Worm (Caenorhabditis elegans) whole organism, young adult: ENCODE data around the gene Y77E11A.8.

ENCODE experiments used
- B0035.1 ChIP-seq: sonication (generic microtip); optimal IDR thresholded peaks from 2 replicates; lab custom pipeline; 2016; ENCODE audit warnings: missing genetic modification characterization, mild to moderate bottlenecking, missing compliant biosample characterization, missing genotype, missing genetic modification reagents
- B0261.1 ChIP-seq: sonication (generic microtip); optimal IDR thresholded peaks from 2 replicates; lab custom pipeline; 2016; ENCODE audit warnings: mild to moderate bottlenecking, missing genetic modification characterization, moderate library complexity, missing compliant biosample characterization
- C06A6.2 ChIP-seq: fragments of 200-800 bp; sonication (Bioruptor generic); conservative IDR thresholded peaks from 2 replicates; pipeline ENCODE4 v1.3.6; 2022; ENCODE audit warnings: missing genetic modification characterization, missing compliant biosample characterization
- F10E7.11 ChIP-seq: sonication (generic microtip); optimal IDR thresholded peaks from 2 replicates; lab custom pipeline; 2017; ENCODE audit warnings: mild to moderate bottlenecking, missing genetic modification characterization, moderate library complexity, missing compliant biosample characterization
- F22D6.2 ChIP-seq: sonication (generic microtip); optimal IDR thresholded peaks from 2 replicates; lab custom pipeline; 2016; ENCODE audit warnings: mild to moderate bottlenecking, missing genetic modification characterization, missing compliant biosample characterization
- F55B11.4 ChIP-seq: sonication (generic microtip); optimal IDR thresholded peaks from 2 replicates; lab custom pipeline; 2016; ENCODE audit warnings: missing compliant biosample characterization, missing genetic modification characterization, borderline replicate concordance; ENCODE audit not compliant: insufficient read depth
- T07F8.4 ChIP-seq: sonication (generic microtip); optimal IDR thresholded peaks from 2 replicates; lab custom pipeline; 2016; ENCODE audit warnings: mild to moderate bottlenecking, missing genetic modification characterization, moderate library complexity, missing compliant biosample characterization
- Y53G8AR.9 ChIP-seq: fragments of 200-800 bp; sonication (Bioruptor generic); conservative IDR thresholded peaks from 2 replicates; pipeline ENCODE4 v1.3.6; 2022; ENCODE audit warnings: missing genetic modification reagents, missing genetic modification characterization, missing compliant biosample characterization
- Y56A3A.18 ChIP-seq: fragments of 200-800 bp; sonication (Bioruptor generic); IDR thresholded peaks from 2 replicates; pipeline ENCODE4 v1.3.6; 2022; ENCODE audit warnings: missing genetic modification reagents, missing genetic modification characterization, missing compliant biosample characterization
- aptf-2 ChIP-seq: fragments of 200-800 bp; sonication (Bioruptor generic); conservative IDR thresholded peaks from 2 replicates; pipeline ENCODE4 v1.3.6; 2022; ENCODE audit warnings: missing genetic modification reagents, missing genetic modification characterization, missing compliant biosample characterization
- atf-7 ChIP-seq: sonication (generic microtip); optimal IDR thresholded peaks from 2 replicates; lab custom pipeline; 2017; ENCODE audit warnings: mild to moderate bottlenecking, missing genetic modification characterization, missing compliant biosample characterization
- athp-1 ChIP-seq: sonication (generic microtip); optimal IDR thresholded peaks from 2 replicates; lab custom pipeline; 2017; ENCODE audit warnings: mild to moderate bottlenecking, missing genetic modification characterization, missing compliant biosample characterization
- attf-5 ChIP-seq: fragments of 200-800 bp; sonication (Bioruptor generic); optimal IDR thresholded peaks from 2 replicates; lab custom pipeline; 2018; ENCODE audit warnings: mild to moderate bottlenecking, missing genetic modification characterization, missing compliant biosample characterization
- attf-6 ChIP-seq: fragments of 200-800 bp; sonication (Bioruptor generic); IDR thresholded peaks from 2 replicates; pipeline ENCODE4 v1.3.6; 2022; ENCODE audit warnings: missing genetic modification reagents, missing genetic modification characterization, missing compliant biosample characterization
- cebp-1 ChIP-seq, 2 experiments: fragments of 200-800 bp in 1 of 2; sonication (Bioruptor generic) in 1 of 2; sonication (generic microtip) in 1 of 2; IDR thresholded peaks in 1 of 2; optimal IDR thresholded peaks in 1 of 2; 2 replicates each; pipeline versions ENCODE4 v1.3.6 to Lab custom; 2017 to 2022; ENCODE audit warnings: missing compliant biosample characterization in 2 of 2, missing genetic modification characterization in 2 of 2, mild to moderate bottlenecking in 1 of 2, missing genetic modification reagents in 1 of 2, moderate library complexity in 1 of 2
- ceh-91 ChIP-seq: fragments of 200-800 bp; sonication (Bioruptor generic); IDR thresholded peaks from 2 replicates; pipeline ENCODE4 v1.3.6; 2022; ENCODE audit warnings: missing genetic modification reagents, missing genetic modification characterization, missing compliant biosample characterization
- die-1 ChIP-seq: sonication (generic microtip); optimal IDR thresholded peaks from 2 replicates; lab custom pipeline; 2016; ENCODE audit warnings: missing genotype, mild to moderate bottlenecking, missing genetic modification characterization, missing compliant biosample characterization
- dpl-1 ChIP-seq: fragments of 150-350 bp; optimal IDR thresholded peaks from 2 replicates; lab custom pipeline; 2014; ENCODE audit warnings: missing biosample characterization, missing genetic modification reagents, missing genetic modification characterization
- efl-1 ChIP-seq: fragments of 150-350 bp; optimal IDR thresholded peaks from 2 replicates; lab custom pipeline; 2014; ENCODE audit warnings: missing biosample characterization, missing genetic modification reagents, missing genetic modification characterization
- ekl-4 ChIP-seq: fragments of 200-800 bp; sonication (Bioruptor generic); IDR thresholded peaks from 2 replicates; pipeline ENCODE4 v1.3.6; 2022; ENCODE audit warnings: missing genetic modification reagents, missing genetic modification characterization, missing compliant biosample characterization
- ets-4 ChIP-seq: fragments of 200-800 bp; sonication (Bioruptor generic); optimal IDR thresholded peaks from 2 replicates; lab custom pipeline; 2018; ENCODE audit warnings: mild to moderate bottlenecking, missing genetic modification characterization, missing compliant biosample characterization
- gei-17 ChIP-seq: fragments of 200-800 bp; sonication (Bioruptor generic); optimal IDR thresholded peaks from 2 replicates; lab custom pipeline; 2018; ENCODE audit warnings: mild to moderate bottlenecking, missing genetic modification characterization, missing compliant biosample characterization
- him-1 ChIP-seq: sonication (generic microtip); optimal IDR thresholded peaks from 2 replicates; lab custom pipeline; 2016; ENCODE audit warnings: missing genotype, missing genetic modification reagents, missing genetic modification characterization, missing compliant biosample characterization
- hrde-1 ChIP-seq: sonication (generic microtip); optimal IDR thresholded peaks from 2 replicates; lab custom pipeline; 2016; ENCODE audit warnings: missing genetic modification characterization, mild to moderate bottlenecking, missing compliant biosample characterization, moderate library complexity, missing genotype, missing genetic modification reagents, borderline replicate concordance
- hsf-1 ChIP-seq: fragments of 200-800 bp; sonication (Bioruptor generic); IDR thresholded peaks from 2 replicates; pipeline ENCODE4 v1.3.6; 2022; ENCODE audit warnings: missing genetic modification reagents, missing genetic modification characterization, missing compliant biosample characterization
- let-607 ChIP-seq, 2 experiments: fragments of 200-800 bp in 1 of 2; sonication (Bioruptor generic) in 1 of 2; sonication (generic microtip) in 1 of 2; optimal IDR thresholded peaks; 2 replicates each; lab custom pipeline; 2016 to 2018; ENCODE audit warnings: mild to moderate bottlenecking in 2 of 2, missing compliant biosample characterization in 2 of 2, missing genetic modification characterization in 2 of 2, moderate library complexity in 2 of 2, missing genotype in 1 of 2
- lsl-1 ChIP-seq: fragments of 200-800 bp; sonication (Bioruptor generic); optimal IDR thresholded peaks from 2 replicates; lab custom pipeline; 2018; ENCODE audit warnings: mild to moderate bottlenecking, missing genetic modification characterization, moderate library complexity, missing compliant biosample characterization
- madf-10 ChIP-seq: sonication (generic microtip); optimal IDR thresholded peaks from 2 replicates; lab custom pipeline; 2016; ENCODE audit warnings: mild to moderate bottlenecking, missing genetic modification characterization, missing compliant biosample characterization
- madf-3 ChIP-seq: fragments of 200-800 bp; sonication (Bioruptor generic); IDR thresholded peaks from 2 replicates; pipeline ENCODE4 v1.3.6; 2022; ENCODE audit warnings: missing genetic modification reagents, missing genetic modification characterization, missing compliant biosample characterization
- madf-8 ChIP-seq: fragments of 200-800 bp; sonication (Bioruptor generic); conservative IDR thresholded peaks from 2 replicates; pipeline ENCODE4 v1.3.6; 2022; ENCODE audit warnings: missing genetic modification reagents, missing genetic modification characterization, missing compliant biosample characterization
- mes-4 ChIP-seq: sonication (generic microtip); optimal IDR thresholded peaks from 2 replicates; lab custom pipeline; 2016; ENCODE audit warnings: missing genotype, missing genetic modification characterization, missing compliant biosample characterization
- mxl-1 ChIP-seq: sonication (generic microtip); optimal IDR thresholded peaks from 2 replicates; lab custom pipeline; 2016; ENCODE audit warnings: missing genetic modification characterization, missing compliant biosample characterization
- nfya-1 ChIP-seq: sonication (generic microtip); optimal IDR thresholded peaks from 2 replicates; lab custom pipeline; 2017; ENCODE audit warnings: antibody characterized with exemption, missing compliant biosample characterization, missing genetic modification characterization, borderline replicate concordance; ENCODE audit not compliant: insufficient read depth
- nfya-2 ChIP-seq: fragments of 200-800 bp; sonication (Bioruptor generic); IDR thresholded peaks from 2 replicates; pipeline ENCODE4 v1.3.6; 2022; ENCODE audit warnings: missing genetic modification reagents, missing genetic modification characterization, missing compliant biosample characterization
- nfyb-1 ChIP-seq: fragments of 200-800 bp; sonication (Bioruptor generic); IDR thresholded peaks from 2 replicates; pipeline ENCODE4 v1.3.6; 2022; ENCODE audit warnings: missing genetic modification reagents, missing genetic modification characterization, missing compliant biosample characterization
- nhr-80 ChIP-seq: sonication (generic microtip); optimal IDR thresholded peaks from 2 replicates; lab custom pipeline; 2016; ENCODE audit warnings: missing genetic modification characterization, missing compliant biosample characterization
- nhr-90 ChIP-seq: sonication (generic microtip); optimal IDR thresholded peaks from 2 replicates; lab custom pipeline; 2016; ENCODE audit warnings: missing genotype, mild to moderate bottlenecking, missing genetic modification characterization, missing compliant biosample characterization
- rcor-1 ChIP-seq: fragments of 200-800 bp; sonication (Bioruptor generic); IDR thresholded peaks from 2 replicates; pipeline ENCODE4 v1.3.6; 2022; ENCODE audit warnings: missing genetic modification reagents, missing genetic modification characterization, missing compliant biosample characterization
- rec-8 ChIP-seq, 2 experiments: sonication (generic microtip); optimal IDR thresholded peaks; 2 replicates each; lab custom pipeline; 2016; ENCODE audit warnings: mild to moderate bottlenecking in 2 of 2, missing genetic modification characterization in 2 of 2, missing genetic modification reagents in 2 of 2, missing genotype in 2 of 2, missing biosample characterization in 1 of 2, missing compliant biosample characterization in 1 of 2, moderate library complexity in 1 of 2
- repo-1 ChIP-seq: sonication (generic microtip); optimal IDR thresholded peaks from 2 replicates; lab custom pipeline; 2017; ENCODE audit warnings: mild to moderate bottlenecking, missing genetic modification characterization, missing compliant biosample characterization
- sea-2 ChIP-seq: fragments of 200-800 bp; sonication (Bioruptor generic); IDR thresholded peaks from 2 replicates; pipeline ENCODE4 v1.3.6; 2022; ENCODE audit warnings: missing genetic modification characterization, missing compliant biosample characterization
- snpc-1.3 ChIP-seq: sonication (generic microtip); optimal IDR thresholded peaks from 2 replicates; lab custom pipeline; 2017; ENCODE audit warnings: missing genetic modification characterization, mild to moderate bottlenecking, missing compliant biosample characterization, antibody characterized with exemption, moderate library complexity, missing genotype, missing genetic modification reagents; ENCODE audit not compliant: insufficient read depth
- snpc-4 ChIP-seq, 5 experiments: fragments of 150-350 bp in 1 of 5; sonication (generic microtip) in 4 of 5; optimal IDR thresholded peaks; 2 replicates each; lab custom pipeline; 2014 to 2018; ENCODE audit warnings: missing genetic modification characterization in 5 of 5, missing biosample characterization in 3 of 5, antibody characterized with exemption in 2 of 5, mild to moderate bottlenecking in 2 of 5, missing compliant biosample characterization in 2 of 5, missing genotype in 2 of 5, moderate library complexity in 2 of 5, missing genetic modification reagents in 1 of 5
- sptf-2 ChIP-seq: fragments of 200-800 bp; sonication (Bioruptor generic); optimal IDR thresholded peaks from 2 replicates; lab custom pipeline; 2018; ENCODE audit warnings: mild to moderate bottlenecking, missing genetic modification characterization, missing compliant biosample characterization
- ztf-26 ChIP-seq: sonication (generic microtip); optimal IDR thresholded peaks from 2 replicates; lab custom pipeline; 2017; ENCODE audit warnings: missing genetic modification characterization, missing compliant biosample characterization
- ztf-28 ChIP-seq: fragments of 200-800 bp; sonication (Bioruptor generic); IDR thresholded peaks from 2 replicates; pipeline ENCODE4 v1.3.6; 2022; ENCODE audit warnings: missing genetic modification reagents, missing genetic modification characterization, missing compliant biosample characterization
- ztf-6 ChIP-seq: fragments of 200-800 bp; sonication (Bioruptor generic); IDR thresholded peaks from 2 replicates; pipeline ENCODE4 v1.3.6; 2022; ENCODE audit warnings: missing genetic modification reagents, missing genetic modification characterization, missing compliant biosample characterization

The Y77E11A.8 gene

ce11 chrIV:1388079-1388478 is 36.8 kb downstream of the Y77E11A.8 start (continued):
- no peak for TF ChIP-seq attf-6 (GFP tag; lab: Robert Waterston, UW)
- no peak for TF ChIP-seq sptf-2 (GFP tag; lab: Kevin White, UChicago)
- no peak for TF ChIP-seq lsl-1 (GFP tag; lab: Kevin White, UChicago)
- 0 out of 2 replicates have a peak, but pooled peaks have one; percentile 32 for TF ChIP-seq C06A6.2
- peak; percentile 22 for TF ChIP-seq athp-1
- peak; percentile 18 for TF ChIP-seq nhr-80 (tag; lab: Kevin White, UChicago)
- no peak for TF ChIP-seq efl-1
- TF ChIP-seq mxl-1 (tag; lab: Kevin White, UChicago) = no peak
- TF ChIP-seq ceh-91 (GFP tag; lab: Robert Waterston, UW) = no peak
- TF ChIP-seq ztf-6 (GFP tag; lab: Robert Waterston, UW) = no peak
- no peak for TF ChIP-seq cebp-1 (GFP tag; IDR thresholded peaks at IDR 0.05; lab: Robert Waterston, UW)
- TF ChIP-seq cebp-1 (tag; optimal IDR thresholded peaks at IDR 0.05; lab: Kevin White, UChicago) = peak; percentile 56
- TF ChIP-seq snpc-4 (GFP tag; optimal IDR thresholded peaks at IDR 0.05; lab: Kevin White, UChicago) = no peak
- peak in 2 of 4 experiments; percentile 29 to 46 for TF ChIP-seq snpc-4 (tag; optimal IDR thresholded peaks at IDR 0.05; lab: Kevin White, UChicago)
- peak; percentile 35 for TF ChIP-seq ztf-26
- TF ChIP-seq F10E7.11 = no peak
- no peak for TF ChIP-seq ztf-28 (GFP tag; lab: Robert Waterston, UW)
- TF ChIP-seq hrde-1 (tag; lab: Kevin White, UChicago) = no peak
- no peak for TF ChIP-seq F55B11.4 (tag; lab: Kevin White, UChicago)
- TF ChIP-seq mes-4 (tag; lab: Kevin White, UChicago) = no peak
- peak; percentile 21 for TF ChIP-seq him-1 (tag; lab: Kevin White, UChicago)
- peak; percentile 11 for TF ChIP-seq snpc-1.3
- no peak for TF ChIP-seq Y53G8AR.9 (GFP tag; lab: Robert Waterston, UW)
- TF ChIP-seq B0261.1 = peak; percentile 90
- TF ChIP-seq repo-1 = no peak
- no peak for TF ChIP-seq B0035.1 (tag; lab: Kevin White, UChicago)
- TF ChIP-seq madf-10 (tag; lab: Kevin White, UChicago) = peak; percentile 20
- no peak for TF ChIP-seq rcor-1 (GFP tag; lab: Robert Waterston, UW)
- TF ChIP-seq die-1 (tag; lab: Kevin White, UChicago) = peak; percentile 65
- TF ChIP-seq T07F8.4 (tag; lab: Kevin White, UChicago) = peak; percentile 1
- no peak for TF ChIP-seq F22D6.2 (tag; lab: Kevin White, UChicago)
- peak; percentile 69 for TF ChIP-seq nhr-90 (tag; lab: Kevin White, UChicago)
- no peak for TF ChIP-seq ets-4 (GFP tag; lab: Kevin White, UChicago)
- TF ChIP-seq sea-2 = no peak
- TF ChIP-seq hsf-1 = 0 out of 2 replicates have a peak, but pooled peaks have one; percentile 14
- TF ChIP-seq madf-8 (GFP tag; lab: Robert Waterston, UW) = no peak
- TF ChIP-seq atf-7 (tag; lab: Kevin White, UChicago) = no peak
- peak; percentile 24 for TF ChIP-seq attf-5 (GFP tag; lab: Kevin White, UChicago)
- TF ChIP-seq ekl-4 (GFP tag; lab: Robert Waterston, UW) = no peak
- 0 out of 2 replicates have a peak, but pooled peaks have one; percentile 58 for TF ChIP-seq Y56A3A.18 (GFP tag; lab: Robert Waterston, UW)
- no peak for TF ChIP-seq aptf-2 (GFP tag; lab: Robert Waterston, UW)
- no peak for TF ChIP-seq nfya-1 (tag; lab: Kevin White, UChicago)
- TF ChIP-seq nfya-2 (GFP tag; lab: Robert Waterston, UW) = no peak
- peak; percentile 78; the same call in 1 of the 2 replicates for TF ChIP-seq nfyb-1 (GFP tag; lab: Robert Waterston, UW)
- TF ChIP-seq dpl-1 (GFP tag; lab: Kevin White, UChicago) = no peak
- peak; percentile 4 to 59 for TF ChIP-seq rec-8 (tag; optimal IDR thresholded peaks at IDR 0.05; lab: Kevin White, UChicago)
- TF ChIP-seq gei-17 (GFP tag; lab: Kevin White, UChicago) = no peak
- TF ChIP-seq madf-3 (GFP tag; lab: Robert Waterston, UW) = 0 out of 2 replicates have a peak, but pooled peaks have one; percentile 47
- TF ChIP-seq let-607 (tag; optimal IDR thresholded peaks at IDR 0.05; lab: Kevin White, UChicago) = no peak
